Worm (Caenorhabditis elegans): Measurements from ENCODE around the gene F38A6.5.

The F38A6.5 gene

ce11 chrV:20773647-20774046, at the start of gene F38A6.5:
TSS of gene F38A6.5 (minus strand) at chrV:20773747.
- TF ChIP-seq ceh-83 (GFP tag; optimal IDR thresholded peaks at IDR 0.05) = no peak
- no peak for TF ChIP-seq lsy-2 (tag; optimal IDR thresholded peaks at IDR 0.05)
- no peak for TF ChIP-seq elt-3 (tag; optimal IDR thresholded peaks at IDR 0.05)
- TF ChIP-seq hlh-1 (tag; optimal IDR thresholded peaks at IDR 0.05) = no peak
- no peak for TF ChIP-seq cnd-1 (tag; optimal IDR thresholded peaks at IDR 0.05)
- no peak for TF ChIP-seq zip-8 (tag; optimal IDR thresholded peaks at IDR 0.05)
- TF ChIP-seq drap-1 (GFP tag; optimal IDR thresholded peaks at IDR 0.05) = no peak
- TF ChIP-seq bed-3 (GFP tag; optimal IDR thresholded peaks at IDR 0.05) = no peak
- no peak for TF ChIP-seq sptf-1 (tag; optimal IDR thresholded peaks at IDR 0.05)
- TF ChIP-seq elt-1 (tag; optimal IDR thresholded peaks at IDR 0.05; ENCODE audit: borderline replicate concordance, insufficient read depth) = no peak
- no peak for TF ChIP-seq unc-120 (tag; optimal IDR thresholded peaks at IDR 0.05; ENCODE audit: poor library complexity, severe bottlenecking)
- TF ChIP-seq nhr-76 (tag; optimal IDR thresholded peaks at IDR 0.05) = no peak
- TF ChIP-seq ztf-11 (tag; optimal IDR thresholded peaks at IDR 0.05) = no peak

ce11 chrV:20820033-20820432, 46.5 kb upstream of the F38A6.5 start, which contains the start of gene T03D8.6:
TSS of gene T03D8.6 (minus strand) at chrV:20820330.
- TF ChIP-seq ces-1 (GFP tag; optimal IDR thresholded peaks at IDR 0.05) = peak; percentile 19
- no peak for TF ChIP-seq pha-4 (tag; optimal IDR thresholded peaks at IDR 0.05)
- peak; percentile 79 for TF ChIP-seq blmp-1 (tag; optimal IDR thresholded peaks at IDR 0.05)

DNA sequence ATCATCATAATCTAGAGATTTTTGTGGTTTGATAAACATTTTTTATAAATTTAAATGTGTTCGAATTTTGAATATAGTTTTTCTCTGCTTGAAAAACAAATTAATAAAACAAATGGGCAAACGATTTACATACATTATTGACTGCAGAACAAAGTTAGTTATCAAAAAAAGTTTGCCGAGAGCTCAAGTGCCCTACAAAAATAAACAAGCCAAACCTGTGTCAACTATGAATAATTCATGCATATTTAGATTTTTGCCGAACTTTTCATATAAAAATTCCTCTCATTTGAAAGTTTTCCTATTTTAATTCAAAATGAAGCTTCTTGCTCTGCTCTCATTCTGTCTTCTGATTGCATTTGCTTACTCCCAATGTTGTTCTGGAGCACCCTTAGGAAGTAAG, 42.3 kb upstream of the F38A6.5 start, which contains the start of gene sshk-1:
sshk-1 (plus strand) TSS at position 301 of the 400 bp plus-strand sequence.
- TF ChIP-seq unc-39 (tag; optimal IDR thresholded peaks at IDR 0.05) (no peak), flh-1 (GFP tag; optimal IDR thresholded peaks at IDR 0.05) (no peak), elt-3 (tag; optimal IDR thresholded peaks at IDR 0.05) (no peak), mep-1 (tag; optimal IDR thresholded peaks at IDR 0.05) (no peak), drap-1 (GFP tag; optimal IDR thresholded peaks at IDR 0.05) (no peak), hlh-1 (tag; optimal IDR thresholded peaks at IDR 0.05) (no peak), pha-4 (tag; optimal IDR thresholded peaks at IDR 0.05) (no peak), ceh-39 (tag; optimal IDR thresholded peaks at IDR 0.05) (no peak), bed-3 (GFP tag; optimal IDR thresholded peaks at IDR 0.05) (no peak), sem-2 (GFP tag; optimal IDR thresholded peaks at IDR 0.05) (no peak), elt-1 (tag; optimal IDR thresholded peaks at IDR 0.05; ENCODE audit: borderline replicate concordance, insufficient read depth) (no peak), lsy-2 (tag; optimal IDR thresholded peaks at IDR 0.05) (no peak), cnd-1 (tag; optimal IDR thresholded peaks at IDR 0.05) (no peak), lin-32 (GFP tag; optimal IDR thresholded peaks at IDR 0.05) (no peak)

ce11 chrV:20814424-20814823, 40.9 kb upstream of the F38A6.5 start, which contains the start of gene Y44A6D.7:
TSS of gene Y44A6D.7 (plus strand) at chrV:20814724.
- TF ChIP-seq mep-1 (tag; optimal IDR thresholded peaks at IDR 0.05) (no peak), ces-1 (GFP tag; optimal IDR thresholded peaks at IDR 0.05) (no peak), sem-2 (GFP tag; optimal IDR thresholded peaks at IDR 0.05) (no peak), cnd-1 (tag; optimal IDR thresholded peaks at IDR 0.05) (no peak), ham-2 (GFP tag; optimal IDR thresholded peaks at IDR 0.05) (no peak), nhr-2 (tag; optimal IDR thresholded peaks at IDR 0.05) (no peak), ceh-39 (tag; optimal IDR thresholded peaks at IDR 0.05) (no peak), unc-62 (GFP tag; optimal IDR thresholded peaks at IDR 0.05) (no peak), pha-4 (tag; optimal IDR thresholded peaks at IDR 0.05) (no peak), mls-2 (tag; optimal IDR thresholded peaks at IDR 0.05) (no peak), nhr-237 (tag; optimal IDR thresholded peaks at IDR 0.05) (no peak), lin-13 (tag; optimal IDR thresholded peaks at IDR 0.05) (no peak), ztf-11 (tag; optimal IDR thresholded peaks at IDR 0.05) (no peak), unc-39 (tag; optimal IDR thresholded peaks at IDR 0.05) (no peak), bed-3 (GFP tag; optimal IDR thresholded peaks at IDR 0.05) (no peak)

DNA sequence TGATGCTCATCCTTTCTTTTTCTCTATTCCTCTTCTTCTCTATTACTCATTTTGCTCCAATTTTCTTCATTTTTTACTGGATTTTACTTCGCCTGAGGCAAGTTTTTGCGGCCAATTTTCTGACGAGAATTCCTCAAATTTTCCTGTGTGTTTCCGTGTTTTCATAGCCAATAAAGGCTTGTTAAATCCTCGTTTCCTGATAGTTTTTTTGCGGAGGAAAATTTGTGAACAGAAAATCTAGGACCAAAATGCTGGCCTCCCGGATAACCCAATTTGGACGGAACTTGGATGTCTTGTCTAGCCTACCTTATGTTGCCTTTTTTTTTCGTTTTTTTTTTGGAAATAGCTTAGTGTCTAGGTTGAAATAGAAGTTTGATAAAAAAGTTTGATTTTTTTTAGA, 40.1 kb upstream of the F38A6.5 start:
- TF ChIP-seq elt-1 (tag; optimal IDR thresholded peaks at IDR 0.05; ENCODE audit: borderline replicate concordance, insufficient read depth) (no peak), nhr-76 (tag; optimal IDR thresholded peaks at IDR 0.05) (no peak), mls-2 (tag; optimal IDR thresholded peaks at IDR 0.05) (no peak), sptf-1 (tag; optimal IDR thresholded peaks at IDR 0.05) (no peak), mab-5 (tag; optimal IDR thresholded peaks at IDR 0.05) (no peak), hlh-1 (tag; optimal IDR thresholded peaks at IDR 0.05) (no peak), flh-1 (GFP tag; optimal IDR thresholded peaks at IDR 0.05) (no peak), M03D4.4 (tag; optimal IDR thresholded peaks at IDR 0.05) (no peak), nhr-28 (tag; optimal IDR thresholded peaks at IDR 0.05) (no peak), bed-3 (GFP tag; optimal IDR thresholded peaks at IDR 0.05) (no peak), ceh-43 (GFP tag; optimal IDR thresholded peaks at IDR 0.05) (no peak), zip-8 (tag; optimal IDR thresholded peaks at IDR 0.05) (no peak), lin-32 (GFP tag; optimal IDR thresholded peaks at IDR 0.05) (no peak), ceh-39 (tag; optimal IDR thresholded peaks at IDR 0.05) (no peak), snpc-4 (tag; optimal IDR thresholded peaks at IDR 0.05) (no peak)
